Worm (Caenorhabditis elegans) whole organism, young adult: Measurements from ENCODE around the gene srx-36.

Experiments
- F33H1.4 ChIP-seq: fragments of 200-800 bp; sonication (Bioruptor generic); IDR thresholded peaks from 2 replicates; pipeline ENCODE4 v1.3.6; 2022; ENCODE audit warnings: missing genetic modification reagents, missing genetic modification characterization, missing compliant biosample characterization
- F57C9.4 ChIP-seq: sonication (generic microtip); optimal IDR thresholded peaks from 2 replicates; lab custom pipeline; 2017; ENCODE audit warnings: mild to moderate bottlenecking, missing genetic modification characterization, missing compliant biosample characterization
- K12H6.12 ChIP-seq: fragments of 200-800 bp; sonication (Bioruptor generic); optimal IDR thresholded peaks from 2 replicates; lab custom pipeline; 2018; ENCODE audit warnings: mild to moderate bottlenecking, missing genetic modification characterization, missing compliant biosample characterization
- Y53G8AR.9 ChIP-seq: fragments of 200-800 bp; sonication (Bioruptor generic); conservative IDR thresholded peaks from 2 replicates; pipeline ENCODE4 v1.3.6; 2022; ENCODE audit warnings: missing genetic modification reagents, missing genetic modification characterization, missing compliant biosample characterization
- athp-1 ChIP-seq: sonication (generic microtip); optimal IDR thresholded peaks from 2 replicates; lab custom pipeline; 2017; ENCODE audit warnings: mild to moderate bottlenecking, missing genetic modification characterization, missing compliant biosample characterization
- attf-3 ChIP-seq: fragments of 200-800 bp; sonication (Bioruptor generic); conservative IDR thresholded peaks from 2 replicates; pipeline ENCODE4 v1.3.6; 2022; ENCODE audit warnings: missing genetic modification reagents, missing genetic modification characterization, missing compliant biosample characterization
- attf-6 ChIP-seq: fragments of 200-800 bp; sonication (Bioruptor generic); IDR thresholded peaks from 2 replicates; pipeline ENCODE4 v1.3.6; 2022; ENCODE audit warnings: missing genetic modification reagents, missing genetic modification characterization, missing compliant biosample characterization
- bed-1 ChIP-seq: fragments of 200-800 bp; sonication (Bioruptor generic); IDR thresholded peaks from 2 replicates; pipeline ENCODE4 v1.3.6; 2022; ENCODE audit warnings: missing genetic modification reagents, missing genetic modification characterization, missing compliant biosample characterization
- bed-2 ChIP-seq: fragments of 200-800 bp; sonication (Bioruptor generic); IDR thresholded peaks from 2 replicates; pipeline ENCODE4 v1.3.6; 2022; ENCODE audit warnings: missing genetic modification reagents, missing genetic modification characterization, missing compliant biosample characterization
- ccch-3 ChIP-seq: fragments of 200-800 bp; sonication (Bioruptor generic); optimal IDR thresholded peaks from 2 replicates; lab custom pipeline; 2018; ENCODE audit warnings: mild to moderate bottlenecking, missing genetic modification characterization, missing compliant biosample characterization
- ceh-40 ChIP-seq: fragments of 200-800 bp; sonication (Bioruptor generic); IDR thresholded peaks from 2 replicates; pipeline ENCODE4 v1.3.6; 2022; ENCODE audit warnings: missing genetic modification characterization, missing compliant biosample characterization
- ceh-79 ChIP-seq: sonication (generic microtip); optimal IDR thresholded peaks from 2 replicates; lab custom pipeline; 2017; ENCODE audit warnings: mild to moderate bottlenecking, missing genetic modification characterization, missing compliant biosample characterization
- dox-1 ChIP-seq: fragments of 200-800 bp; sonication (Bioruptor generic); IDR thresholded peaks from 2 replicates; pipeline ENCODE4 v1.3.6; 2022; ENCODE audit warnings: missing genetic modification reagents, missing genetic modification characterization, missing compliant biosample characterization
- dpff-1 ChIP-seq: sonication (generic microtip); optimal IDR thresholded peaks from 2 replicates; lab custom pipeline; 2017; ENCODE audit warnings: mild to moderate bottlenecking, missing genetic modification characterization, missing compliant biosample characterization
- dpl-1 ChIP-seq: fragments of 150-350 bp; optimal IDR thresholded peaks from 2 replicates; lab custom pipeline; 2014; ENCODE audit warnings: missing biosample characterization, missing genetic modification reagents, missing genetic modification characterization
- egl-18 ChIP-seq: fragments of 200-800 bp; sonication (Bioruptor generic); IDR thresholded peaks from 2 replicates; pipeline ENCODE4 v1.3.6; 2022; ENCODE audit warnings: missing genetic modification reagents, missing genetic modification characterization, missing compliant biosample characterization
- hlh-26 ChIP-seq: fragments of 200-800 bp; sonication (Bioruptor generic); conservative IDR thresholded peaks from 2 replicates; pipeline ENCODE4 v1.3.6; 2022; ENCODE audit warnings: missing genetic modification reagents, missing genetic modification characterization, missing compliant biosample characterization
- lin-40 ChIP-seq: sonication (generic microtip); optimal IDR thresholded peaks from 2 replicates; lab custom pipeline; 2016; ENCODE audit warnings: missing genetic modification characterization, mild to moderate bottlenecking, missing compliant biosample characterization, missing genotype, missing genetic modification reagents
- madf-3 ChIP-seq: fragments of 200-800 bp; sonication (Bioruptor generic); IDR thresholded peaks from 2 replicates; pipeline ENCODE4 v1.3.6; 2022; ENCODE audit warnings: missing genetic modification reagents, missing genetic modification characterization, missing compliant biosample characterization
- madf-6 ChIP-seq: fragments of 200-800 bp; sonication (Bioruptor generic); IDR thresholded peaks from 2 replicates; pipeline ENCODE4 v1.3.6; 2022; ENCODE audit warnings: missing genetic modification reagents, missing genetic modification characterization, missing compliant biosample characterization
- mcd-1 ChIP-seq: fragments of 200-800 bp; sonication (Bioruptor generic); IDR thresholded peaks from 2 replicates; pipeline ENCODE4 v1.3.6; 2022; ENCODE audit warnings: missing genetic modification reagents, missing genetic modification characterization, missing compliant biosample characterization
- nfya-2 ChIP-seq: fragments of 200-800 bp; sonication (Bioruptor generic); IDR thresholded peaks from 2 replicates; pipeline ENCODE4 v1.3.6; 2022; ENCODE audit warnings: missing genetic modification reagents, missing genetic modification characterization, missing compliant biosample characterization
- nhr-27 ChIP-seq: fragments of 200-800 bp; sonication (Bioruptor generic); optimal IDR thresholded peaks from 2 replicates; lab custom pipeline; 2018; ENCODE audit warnings: mild to moderate bottlenecking, missing genetic modification characterization, moderate library complexity, missing compliant biosample characterization
- nhr-80 ChIP-seq: sonication (generic microtip); optimal IDR thresholded peaks from 2 replicates; lab custom pipeline; 2016; ENCODE audit warnings: missing genetic modification characterization, missing compliant biosample characterization
- rpc-1 ChIP-seq, 2 experiments: fragments of 150-350 bp in 1 of 2; sonication (generic microtip) in 1 of 2; optimal IDR thresholded peaks; 2 replicates each; lab custom pipeline; 2014 to 2018; ENCODE audit warnings: missing biosample characterization in 1 of 2, missing genetic modification characterization in 1 of 2, missing genetic modification reagents in 1 of 2, missing genotype in 1 of 2
- snpc-3.4 ChIP-seq: sonication (generic microtip); optimal IDR thresholded peaks from 2 replicates; lab custom pipeline; 2017; ENCODE audit warnings: missing genetic modification characterization, mild to moderate bottlenecking, missing compliant biosample characterization, antibody characterized with exemption, moderate library complexity, missing genotype, missing genetic modification reagents
- somi-1 ChIP-seq: fragments of 200-800 bp; sonication (Bioruptor generic); optimal IDR thresholded peaks from 2 replicates; lab custom pipeline; 2018; ENCODE audit warnings: mild to moderate bottlenecking, missing genetic modification characterization, missing compliant biosample characterization
- tbp1 ChIP-seq: fragments of 200-800 bp; sonication (Bioruptor generic); optimal IDR thresholded peaks from 2 replicates; lab custom pipeline; 2018; ENCODE audit warnings: mild to moderate bottlenecking, missing genetic modification characterization, missing compliant biosample characterization
- unc-130 ChIP-seq: sonication (generic microtip); optimal IDR thresholded peaks from 2 replicates; lab custom pipeline; 2016; ENCODE audit warnings: missing genetic modification reagents, missing genetic modification characterization, missing compliant biosample characterization
- unc-62 ChIP-seq: fragments of 150-350 bp; optimal IDR thresholded peaks from 2 replicates; lab custom pipeline; 2014; ENCODE audit warnings: missing biosample characterization, missing genetic modification reagents, missing genetic modification characterization
- zfh-2 ChIP-seq: fragments of 200-800 bp; sonication (Bioruptor generic); conservative IDR thresholded peaks from 2 replicates; pipeline ENCODE4 v1.3.6; 2022; ENCODE audit warnings: missing genetic modification reagents, missing genetic modification characterization, missing compliant biosample characterization
- ztf-18 ChIP-seq: sonication (generic microtip); optimal IDR thresholded peaks from 2 replicates; lab custom pipeline; 2016; ENCODE audit warnings: missing genotype, mild to moderate bottlenecking, missing genetic modification characterization, missing compliant biosample characterization

srx-36 gene

ce11 chrV:7163477-7164114, 32.7 kb upstream of the srx-36 start, which contains the start of gene ugt-41:
TSS of gene ugt-41 (minus strand) at chrV:7163595.
- TF ChIP-seq nhr-80 (tag; lab: Kevin White, UChicago): peak; percentile 42
- peak; percentile 18 for TF ChIP-seq lin-40 (tag; lab: Kevin White, UChicago)
- TF ChIP-seq unc-62: peak; percentile 85
- no peak for TF ChIP-seq tbp1 (GFP tag; lab: Kevin White, UChicago)

ce11 chrV:7159391-7159790, 28.5 kb upstream of the srx-36 start, which contains the start of gene str-204:
TSS of gene str-204 (plus strand) at chrV:7159691.
- no peak for TF ChIP-seq F57C9.4 (tag; lab: Kevin White, UChicago)
- no peak for TF ChIP-seq F33H1.4
- no peak for TF ChIP-seq dox-1 (GFP tag; lab: Robert Waterston, UW)
- no peak for TF ChIP-seq rpc-1 (optimal IDR thresholded peaks at IDR 0.05; lab: Kevin White, UChicago)
- no peak for TF ChIP-seq rpc-1 (tag; optimal IDR thresholded peaks at IDR 0.05; lab: Kevin White, UChicago)
- no peak for TF ChIP-seq attf-3
- TF ChIP-seq athp-1 (tag; lab: Kevin White, UChicago): no peak
- TF ChIP-seq zfh-2 (GFP tag; lab: Robert Waterston, UW): no peak
- TF ChIP-seq K12H6.12 (tag; lab: Kevin White, UChicago): no peak
- TF ChIP-seq attf-6: no peak
- no peak for TF ChIP-seq unc-62
- no peak for TF ChIP-seq snpc-3.4 (tag; lab: Kevin White, UChicago)
- no peak for TF ChIP-seq ccch-3 (GFP tag; lab: Kevin White, UChicago)
- no peak for TF ChIP-seq nfya-2
- TF ChIP-seq ceh-79 (tag; lab: Kevin White, UChicago): no peak
- TF ChIP-seq lin-40 (tag; lab: Kevin White, UChicago): no peak
- TF ChIP-seq madf-6: no peak
- TF ChIP-seq bed-1 (GFP tag; lab: Robert Waterston, UW): no peak
- no peak for TF ChIP-seq dpff-1
- no peak for TF ChIP-seq mcd-1 (GFP tag; lab: Robert Waterston, UW)
- TF ChIP-seq dpl-1 (GFP tag; lab: Kevin White, UChicago): no peak
- TF ChIP-seq, all 124 proteins: peak for 0

ce11 chrV:7157089-7157488, 26.2 kb upstream of the srx-36 start, which contains the start of gene ugt-39:
TSS of gene ugt-39 (plus strand) at chrV:7157142.
- TF ChIP-seq nhr-80 (tag; lab: Kevin White, UChicago): peak; percentile 76
- peak; percentile 14 for TF ChIP-seq unc-62
- TF ChIP-seq madf-3 (GFP tag; lab: Robert Waterston, UW): no peak
- TF ChIP-seq, all 124 proteins: peak for 2

ce11 chrV:7156079-7156478, 25.2 kb upstream of the srx-36 start, which contains the start of gene F10D2.10:
TSS of gene F10D2.10 (minus strand) at chrV:7156179.
- TF ChIP-seq ceh-40 (GFP tag; lab: Robert Waterston, UW) (no peak), bed-2 (GFP tag; lab: Robert Waterston, UW) (no peak), Y53G8AR.9 (GFP tag; lab: Robert Waterston, UW) (no peak), ztf-18 (no peak), somi-1 (GFP tag; lab: Kevin White, UChicago) (no peak), nhr-27 (tag; lab: Kevin White, UChicago) (no peak)

- TF ChIP-seq ztf-18 (no peak), unc-130 (GFP tag; lab: Kevin White, UChicago) (no peak), egl-18 (GFP tag; lab: Robert Waterston, UW) (no peak), hlh-26 (GFP tag; lab: Robert Waterston, UW) (no peak)
These were observed 22.2 kb upstream of the srx-36 start, which contains the start of gene fat-7 for ce11 chrV:7153046-7153445. TSS of gene fat-7 (minus strand) at chrV:7153146.
